Fruit fly (Drosophila melanogaster) Kc167 (cell line): ENCODE results near the gene CG1750.

Experiments
- Myc ChIP-seq: fragments of >200 bp; optimal IDR thresholded peaks from 2 replicates; lab custom pipeline; 2017; ENCODE audit warnings: missing external identifiers
- Sin3A ChIP-seq: fragments of >200 bp; optimal IDR thresholded peaks from 2 replicates; lab custom pipeline; 2018; ENCODE audit warnings: missing external identifiers
- h ChIP-seq: fragments of >200 bp; optimal IDR thresholded peaks from 3 replicates; lab custom pipeline; 2018; ENCODE audit warnings: missing external identifiers
- insv ChIP-seq: fragments of >200 bp; optimal IDR thresholded peaks from 3 replicates; lab custom pipeline; 2018; ENCODE audit warnings: missing external identifiers
- psq ChIP-seq: fragments of >200 bp; optimal IDR thresholded peaks from 2 replicates; lab custom pipeline; 2017; ENCODE audit warnings: missing external identifiers
- ttk ChIP-seq: sonication (Bioruptor generic); optimal IDR thresholded peaks from 2 replicates; lab custom pipeline; 2017; ENCODE audit warnings: missing external identifiers

The CG1750 gene

DNA sequence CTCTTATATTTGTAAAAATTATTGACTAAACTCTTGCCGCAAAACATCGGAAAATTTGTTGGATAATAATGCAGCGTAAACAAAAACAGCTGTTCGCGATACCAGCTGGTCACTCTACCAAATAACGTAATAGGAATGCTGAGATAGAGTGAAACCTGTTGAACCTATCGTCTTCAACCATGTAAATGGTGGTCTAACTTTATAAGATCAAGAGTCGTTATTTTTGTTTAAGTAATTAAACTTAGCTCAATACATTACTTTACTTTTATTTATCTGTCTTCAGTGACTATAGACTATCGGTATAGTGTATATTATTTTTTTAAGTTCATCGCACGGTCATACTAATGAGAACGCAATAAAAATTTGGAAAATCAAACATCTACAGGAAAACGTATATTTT lies at the start of gene CG1750, which contains the start of gene spn-F:
Gene CG1750, minus strand, starts transcription at position 93 of the 400 bp plus-strand sequence.
Gene spn-F, plus strand, starts transcription at position 320 of the 400 bp plus-strand sequence.
- TF ChIP-seq psq (no peak), ttk (lab: Kevin White, UChicago) (no peak), insv (lab: Kevin White, UChicago) (no peak), Myc (lab: Kevin White, UChicago) (no peak), h (lab: Kevin White, UChicago) (no peak), Sin3A (lab: Kevin White, UChicago) (no peak)

DNA sequence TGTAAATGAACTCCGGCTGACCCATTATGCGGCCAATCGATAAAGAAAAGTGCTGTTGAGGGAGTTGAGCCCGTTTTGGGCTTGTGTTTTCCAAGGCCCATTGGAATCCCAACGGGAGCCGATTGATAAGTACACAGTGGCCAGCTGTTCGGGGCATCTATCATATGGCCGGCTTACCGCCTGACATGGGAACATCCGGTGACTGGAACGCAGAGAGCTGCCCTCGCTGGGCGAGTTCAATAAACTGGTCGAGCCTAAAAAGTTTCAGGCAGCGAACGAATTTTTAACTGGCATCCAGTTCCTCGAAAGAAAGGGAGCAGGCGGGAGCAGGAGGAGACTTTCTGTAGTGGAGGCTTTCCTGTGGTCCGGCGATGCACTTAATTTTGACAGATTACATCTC lies 46.8 kb upstream of the CG1750 start:
- TF ChIP-seq h (lab: Kevin White, UChicago), result no peak

DNA sequence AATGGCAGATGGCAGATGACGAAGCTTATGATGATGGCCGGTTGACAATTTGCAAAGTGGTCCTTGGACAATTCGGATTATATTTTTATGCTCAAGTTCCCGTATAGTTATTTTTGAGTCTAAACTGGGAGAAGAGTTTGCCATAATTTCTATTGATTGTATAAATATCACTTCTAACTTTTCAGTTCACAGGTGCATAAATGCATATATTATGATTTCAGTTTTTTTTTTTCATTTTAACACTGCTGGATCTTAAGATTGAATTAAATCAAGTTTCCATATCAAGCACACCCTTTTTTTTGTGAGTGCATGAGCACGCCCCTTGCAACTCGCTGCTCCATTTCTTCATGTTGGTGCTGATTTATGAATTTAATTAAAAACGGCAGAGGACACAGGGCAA lies 42.3 kb upstream of the CG1750 start:
- TF ChIP-seq insv (lab: Kevin White, UChicago) (no peak), h (lab: Kevin White, UChicago) (no peak), Sin3A (lab: Kevin White, UChicago) (no peak), Myc (lab: Kevin White, UChicago) (no peak), ttk (lab: Kevin White, UChicago) (no peak), psq (no peak)

DNA sequence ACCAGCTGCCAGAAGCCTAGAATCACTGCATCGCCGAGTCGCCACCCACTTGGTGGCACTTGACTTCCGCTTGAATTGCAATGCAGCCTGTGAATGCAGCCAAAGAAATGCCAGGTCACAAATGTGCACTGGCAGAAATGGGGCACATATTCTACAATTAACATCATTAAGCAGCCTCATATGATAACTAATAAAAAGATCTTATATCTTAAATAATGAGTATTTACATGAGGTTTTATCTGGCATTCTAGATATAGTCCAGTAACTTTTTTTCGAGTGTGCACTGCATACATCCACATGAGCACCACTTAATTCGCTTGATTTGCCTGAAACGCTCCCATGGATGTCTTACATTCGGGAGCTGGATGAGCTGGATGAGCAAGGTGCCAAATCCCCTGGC lies 41.0 kb upstream of the CG1750 start:
- TF ChIP-seq Myc (lab: Kevin White, UChicago), result no peak
- no peak for TF ChIP-seq ttk (lab: Kevin White, UChicago)
- TF ChIP-seq insv (lab: Kevin White, UChicago), result no peak
- no peak for TF ChIP-seq h (lab: Kevin White, UChicago)

DNA sequence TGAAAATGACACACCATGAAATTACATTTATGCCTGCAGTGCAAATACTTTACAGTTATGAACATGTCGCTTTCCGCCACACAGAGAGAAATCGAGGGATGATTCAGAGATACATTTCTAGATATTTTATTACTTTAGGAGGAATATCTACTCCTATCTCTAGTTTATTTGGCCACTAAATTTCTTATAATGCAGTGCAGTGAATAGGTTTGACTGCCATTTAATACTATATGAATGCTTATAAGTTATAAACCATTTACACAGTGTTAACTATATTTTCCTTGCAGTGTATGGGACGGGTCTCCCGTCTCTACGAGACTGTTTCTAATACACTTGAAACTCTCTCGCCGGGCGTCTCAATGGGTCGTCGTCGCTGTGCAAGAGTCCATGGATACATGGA lies 35.5 kb upstream of the CG1750 start:
- TF ChIP-seq insv (lab: Kevin White, UChicago) (no peak), Sin3A (lab: Kevin White, UChicago) (no peak), psq (no peak), Myc (lab: Kevin White, UChicago) (no peak), ttk (lab: Kevin White, UChicago) (no peak), h (lab: Kevin White, UChicago) (no peak)

DNA sequence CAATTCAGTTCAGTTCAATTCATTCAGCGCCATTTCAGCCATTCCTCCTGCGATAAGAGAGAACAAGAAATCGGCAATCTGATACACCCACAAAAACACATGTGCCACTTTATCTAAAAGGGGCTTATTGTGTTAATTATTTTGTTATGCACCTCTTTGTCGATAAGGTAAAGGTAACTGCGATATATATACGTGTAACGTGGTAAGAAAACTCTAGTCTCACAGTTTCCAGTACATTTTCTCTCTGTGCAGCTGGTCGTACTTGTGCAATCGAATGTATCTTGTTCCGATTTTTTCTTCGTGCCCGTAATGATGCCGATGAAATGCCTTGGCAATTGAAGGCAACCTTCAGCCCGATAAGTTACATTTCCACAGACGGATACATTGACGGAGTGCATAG lies 32.8 kb upstream of the CG1750 start:
- no peak for TF ChIP-seq insv (lab: Kevin White, UChicago)
- TF ChIP-seq h (lab: Kevin White, UChicago), result no peak
- TF ChIP-seq psq, result no peak
- no peak for TF ChIP-seq Sin3A (lab: Kevin White, UChicago)
- no peak for TF ChIP-seq ttk (lab: Kevin White, UChicago)
- no peak for TF ChIP-seq Myc (lab: Kevin White, UChicago)

DNA sequence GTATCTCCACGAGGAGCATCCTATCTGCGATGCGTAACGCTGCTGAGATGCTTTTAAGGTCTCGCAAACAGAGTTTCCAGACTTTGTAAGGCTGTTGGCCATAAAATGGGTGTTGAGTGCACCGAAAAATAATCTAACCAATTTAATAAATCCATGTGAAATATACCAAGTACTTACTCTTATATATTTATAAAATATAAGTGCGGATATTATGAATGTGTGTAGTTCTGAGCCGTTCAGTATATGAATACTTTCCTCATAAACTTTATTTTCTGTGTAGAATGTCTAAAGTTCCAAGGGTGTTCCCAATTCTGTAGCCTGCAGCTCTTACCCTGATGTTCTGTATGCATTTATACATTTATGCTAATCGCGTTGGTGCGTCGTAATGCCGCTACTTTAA lies 31.1 kb upstream of the CG1750 start:
- no peak for TF ChIP-seq insv (lab: Kevin White, UChicago)
- no peak for TF ChIP-seq ttk (lab: Kevin White, UChicago)
- no peak for TF ChIP-seq Myc (lab: Kevin White, UChicago)
- no peak for TF ChIP-seq psq
- no peak for TF ChIP-seq h (lab: Kevin White, UChicago)
- TF ChIP-seq Sin3A (lab: Kevin White, UChicago), result no peak

DNA sequence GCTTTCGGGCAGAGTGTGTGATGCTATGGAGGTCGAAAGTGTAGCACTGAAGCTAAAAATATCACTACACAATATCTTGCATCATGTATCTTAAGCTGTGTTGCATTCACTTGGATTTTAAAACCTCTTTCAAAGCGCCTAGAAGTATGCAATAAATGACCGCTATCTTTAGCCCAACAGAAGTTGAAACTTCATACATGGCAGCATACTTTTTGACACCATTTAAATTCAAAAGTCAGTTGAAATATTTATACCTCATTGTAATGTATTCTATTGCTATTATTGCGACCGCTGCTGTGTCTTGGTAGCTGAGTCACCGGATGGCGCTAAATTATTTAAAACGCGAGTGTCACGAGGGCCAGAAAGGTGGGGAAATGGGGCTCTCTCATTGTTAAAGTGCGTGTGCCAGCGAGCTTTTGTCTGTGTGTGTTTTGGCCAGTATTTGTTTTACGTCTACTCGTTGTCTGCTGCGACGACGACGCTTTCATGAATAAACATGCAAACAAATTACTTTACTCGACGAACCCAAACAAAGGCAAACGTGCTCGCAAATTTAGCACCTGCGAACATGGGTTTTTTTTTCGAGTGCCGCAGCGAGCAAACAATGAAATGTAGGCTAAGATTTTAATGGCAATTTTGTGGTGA lies 16.2 kb upstream of the CG1750 start:
- TF ChIP-seq h (lab: Kevin White, UChicago) (no peak), Myc (lab: Kevin White, UChicago) (no peak), Sin3A (lab: Kevin White, UChicago) (no peak), psq (no peak), insv (lab: Kevin White, UChicago) (no peak), ttk (lab: Kevin White, UChicago) (no peak)

DNA sequence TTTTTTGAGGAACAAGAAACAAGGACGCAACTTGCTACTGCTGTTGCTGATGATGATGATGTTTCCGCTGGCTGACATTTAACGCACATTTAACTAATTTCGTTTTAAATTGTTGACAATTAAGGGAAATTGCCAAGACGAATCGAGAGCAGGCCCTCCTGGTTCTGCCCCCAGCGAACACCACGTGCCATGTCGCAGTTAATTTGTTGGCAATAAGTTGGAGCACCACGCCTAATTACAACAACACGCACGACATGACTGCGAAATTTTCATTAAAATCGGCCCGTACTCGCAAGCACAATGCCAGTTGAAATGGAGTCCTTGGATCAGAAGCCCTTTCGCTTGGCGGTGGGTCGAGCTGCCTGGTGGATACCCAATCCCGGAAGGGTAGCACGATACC lies 10.7 kb upstream of the CG1750 start, which contains the start of gene ppk24:
Gene ppk24, plus strand, starts transcription at position 301 of the 400 bp plus-strand sequence.
- TF ChIP-seq h (lab: Kevin White, UChicago), result no peak
- no peak for TF ChIP-seq ttk (lab: Kevin White, UChicago)
- TF ChIP-seq Sin3A (lab: Kevin White, UChicago), result no peak
- no peak for TF ChIP-seq insv (lab: Kevin White, UChicago)
- TF ChIP-seq Myc (lab: Kevin White, UChicago), result no peak
- TF ChIP-seq psq, result no peak

DNA sequence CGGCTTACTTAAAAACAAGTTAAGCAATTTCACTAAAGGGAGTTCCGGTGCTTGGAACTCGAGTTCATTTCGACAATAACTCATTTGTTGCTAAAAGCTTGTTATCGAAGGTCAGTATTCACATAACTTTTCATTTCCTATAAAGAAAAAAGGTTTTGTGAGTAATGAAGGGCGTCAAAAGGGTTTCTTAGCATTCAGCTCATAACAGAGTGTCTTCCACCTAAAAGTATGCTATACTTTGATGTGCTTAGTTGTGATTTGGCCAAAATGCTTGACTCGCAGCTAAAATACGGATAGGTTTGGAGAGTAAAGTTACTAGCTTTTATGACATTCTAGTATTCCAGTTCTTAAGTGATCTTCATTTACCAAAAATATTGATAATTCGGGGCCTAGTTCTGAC lies 9.2 kb upstream of the CG1750 start:
- TF ChIP-seq h (lab: Kevin White, UChicago) (no peak), Sin3A (lab: Kevin White, UChicago) (no peak), psq (no peak), Myc (lab: Kevin White, UChicago) (no peak), insv (lab: Kevin White, UChicago) (no peak), ttk (lab: Kevin White, UChicago) (no peak)

DNA sequence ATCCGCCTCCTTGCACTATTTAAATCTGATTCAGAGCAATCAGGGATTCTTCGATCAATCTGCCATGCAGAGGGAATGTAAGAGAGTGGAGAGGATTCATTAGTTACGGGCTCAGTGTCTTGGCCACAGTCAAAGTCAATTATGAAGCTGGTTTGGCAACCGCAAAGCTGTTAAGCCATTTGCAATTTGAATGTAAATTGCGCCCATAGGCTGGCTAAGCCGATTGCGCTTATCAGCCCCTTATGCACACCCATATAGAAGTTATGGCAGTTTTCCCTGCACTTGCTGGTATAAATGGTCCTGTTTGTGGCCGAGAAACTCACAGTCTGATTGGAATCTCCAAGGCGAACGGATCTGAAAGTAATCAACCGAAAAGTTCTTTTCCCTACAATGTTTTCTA lies 7.6 kb upstream of the CG1750 start, which contains the start of gene CAH5:
Gene CAH5, plus strand, starts transcription at position 301 of the 400 bp plus-strand sequence.
- TF ChIP-seq h (lab: Kevin White, UChicago) (no peak), ttk (lab: Kevin White, UChicago) (no peak), Sin3A (lab: Kevin White, UChicago) (no peak), insv (lab: Kevin White, UChicago) (no peak), Myc (lab: Kevin White, UChicago) (no peak), psq (no peak)

DNA sequence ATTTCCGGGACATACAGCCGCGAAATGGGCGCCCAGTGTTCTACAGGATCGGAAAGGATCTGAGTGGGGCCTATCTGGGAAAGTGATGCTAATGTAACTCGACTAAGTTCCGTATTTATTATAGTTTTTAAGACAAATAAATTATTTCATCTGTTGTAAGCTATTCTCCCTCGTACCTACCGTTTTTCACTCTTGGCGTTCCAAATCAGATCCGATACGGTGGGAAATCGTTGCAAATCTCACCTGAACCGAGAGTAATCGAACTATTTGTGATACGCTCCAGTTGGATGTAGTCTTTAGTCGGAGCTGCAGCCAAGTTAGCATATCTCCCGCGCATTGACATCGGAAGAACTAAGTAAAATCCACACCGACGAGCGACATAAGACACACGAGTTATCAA lies 5.2 kb upstream of the CG1750 start, which contains the start of gene CAH16:
Gene CAH16, plus strand, starts transcription at position 301 of the 400 bp plus-strand sequence.
- TF ChIP-seq Myc (lab: Kevin White, UChicago) (no peak), ttk (lab: Kevin White, UChicago) (no peak), psq (no peak), insv (lab: Kevin White, UChicago) (no peak), Sin3A (lab: Kevin White, UChicago) (no peak), h (lab: Kevin White, UChicago) (no peak)
